ENCODE assay signal across 3 worm cellular contexts in the genomic region with DNA sequence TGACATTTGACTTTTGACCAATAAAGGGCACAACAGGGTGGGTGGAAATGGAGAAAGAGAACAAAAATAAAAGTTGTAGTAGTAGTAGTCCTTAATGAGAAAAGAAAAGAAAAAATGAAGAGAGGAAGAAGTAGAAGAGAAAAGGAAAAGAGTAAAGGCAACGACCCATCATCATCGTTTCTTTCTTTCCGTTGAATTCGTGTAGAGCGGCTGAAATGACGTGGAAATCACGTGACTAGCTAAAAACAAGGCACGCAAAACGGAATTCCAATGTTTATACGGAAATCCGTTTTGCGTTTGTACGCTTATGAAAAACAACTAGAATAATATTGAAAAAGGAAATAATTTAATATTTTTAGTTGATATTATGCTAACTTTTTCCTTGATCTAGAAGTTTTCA.
TF ChIP-seq lines count a peak whose summit lies in the region.

No protein-coding gene starts in this region.

TF ChIP-seq in whole organism, L1 larva, 84 proteins besides CTCF, POLR2A, EP300 and RAD21 (continued from another document and continues in another):
- no peak for TF ChIP-seq jun-1 (tag; optimal IDR thresholded peaks at IDR 0.05; lab: Kevin White, UChicago)
- no peak for TF ChIP-seq nhr-84 (tag; optimal IDR thresholded peaks at IDR 0.05; lab: Kevin White, UChicago)
- no peak for TF ChIP-seq tlp-1 (tag; optimal IDR thresholded peaks at IDR 0.05; lab: Kevin White, UChicago)
- TF ChIP-seq nhr-28 (tag; optimal IDR thresholded peaks at IDR 0.05; lab: Kevin White, UChicago): no peak
- peak; percentile 74 for TF ChIP-seq snu-23 (GFP tag; optimal IDR thresholded peaks at IDR 0.05; lab: Kevin White, UChicago)
- peak in 1 of 2 experiments; percentile 50 for TF ChIP-seq mdl-1 (tag; optimal IDR thresholded peaks at IDR 0.05; lab: Kevin White, UChicago)
- TF ChIP-seq pag-3 (tag; optimal IDR thresholded peaks at IDR 0.05; lab: Kevin White, UChicago; ENCODE audit: borderline replicate concordance, insufficient read depth): no peak
- TF ChIP-seq lin-15B (tag; optimal IDR thresholded peaks at IDR 0.05; lab: Kevin White, UChicago): no peak
- TF ChIP-seq blmp-1 (tag; optimal IDR thresholded peaks at IDR 0.05; lab: Kevin White, UChicago): peak; percentile 62
- peak; percentile 41 for TF ChIP-seq nhr-19 (GFP tag; conservative IDR thresholded peaks at IDR 0.05; lab: Robert Waterston, UW)
- no peak for TF ChIP-seq aly-2 (tag; optimal IDR thresholded peaks at IDR 0.05; lab: Kevin White, UChicago)
- peak; percentile 88 for TF ChIP-seq nhr-85 (tag; lab: Kevin White, UChicago)
- TF ChIP-seq nhr-47 (tag; optimal IDR thresholded peaks at IDR 0.05; lab: Kevin White, UChicago): peak; percentile 77
- TF ChIP-seq hlh-17 (GFP tag; optimal IDR thresholded peaks at IDR 0.05; lab: Kevin White, UChicago; ENCODE audit: borderline replicate concordance): no peak
- no peak for TF ChIP-seq rnt-1 (tag; optimal IDR thresholded peaks at IDR 0.05; lab: Kevin White, UChicago)
- no peak for TF ChIP-seq unc-30 (tag; optimal IDR thresholded peaks at IDR 0.05; lab: Kevin White, UChicago)
- no peak for TF ChIP-seq fkh-4 (tag; optimal IDR thresholded peaks at IDR 0.05; lab: Kevin White, UChicago; ENCODE audit: borderline replicate concordance)
- TF ChIP-seq C34B4.2 (tag; optimal IDR thresholded peaks at IDR 0.05; lab: Kevin White, UChicago): no peak
- no peak for TF ChIP-seq ceh-63 (GFP tag; optimal IDR thresholded peaks at IDR 0.05; lab: Kevin White, UChicago)
- peak in 1 of 2 experiments; percentile 18 for TF ChIP-seq efl-1 (optimal IDR thresholded peaks at IDR 0.05; lab: Kevin White, UChicago)
- TF ChIP-seq efl-1 (GFP tag; optimal IDR thresholded peaks at IDR 0.05 in 1 of 2; lab: Kevin White, UChicago): no peak
- TF ChIP-seq C16A3.4 (tag; optimal IDR thresholded peaks at IDR 0.05; lab: Kevin White, UChicago): no peak
- no peak for TF ChIP-seq unc-62 (GFP tag; optimal IDR thresholded peaks at IDR 0.05; lab: Kevin White, UChicago)
- no peak for TF ChIP-seq zip-4 (GFP tag; optimal IDR thresholded peaks at IDR 0.05; lab: Kevin White, UChicago)
- peak in 3 of 6 experiments; percentile 35 to 69 (median 40) for TF ChIP-seq elt-3 (tag; optimal IDR thresholded peaks at IDR 0.05; lab: Kevin White, UChicago)
- TF ChIP-seq lin-35 (GFP tag; optimal IDR thresholded peaks at IDR 0.05; lab: Kevin White, UChicago): peak; percentile 27 to 37
- TF ChIP-seq egl-27 (tag; optimal IDR thresholded peaks at IDR 0.05; lab: Kevin White, UChicago): no peak
- TF ChIP-seq aha-1 (tag; optimal IDR thresholded peaks at IDR 0.05; lab: Kevin White, UChicago): no peak
- no peak for TF ChIP-seq ceh-8 (GFP tag; optimal IDR thresholded peaks at IDR 0.05; lab: Kevin White, UChicago)
- no peak for TF ChIP-seq ceh-88 (GFP tag; IDR thresholded peaks at IDR 0.05; lab: Robert Waterston, UW)
- no peak for TF ChIP-seq nhr-237 (tag; optimal IDR thresholded peaks at IDR 0.05; lab: Kevin White, UChicago)
- no peak for TF ChIP-seq hpl-2 (GFP tag; optimal IDR thresholded peaks at IDR 0.05; lab: Kevin White, UChicago)
- TF ChIP-seq lir-3 (tag; optimal IDR thresholded peaks at IDR 0.05; lab: Kevin White, UChicago; ENCODE audit: poor library complexity): no peak
- peak; percentile 80 for TF ChIP-seq fkh-8 (tag; optimal IDR thresholded peaks at IDR 0.05; lab: Kevin White, UChicago)
- TF ChIP-seq nhr-90 (tag; optimal IDR thresholded peaks at IDR 0.05; lab: Kevin White, UChicago; ENCODE audit: poor library complexity): peak; percentile 56
- TF ChIP-seq nhr-77 (tag; optimal IDR thresholded peaks at IDR 0.05; lab: Kevin White, UChicago): no peak
- no peak for TF ChIP-seq nhr-11 (tag; optimal IDR thresholded peaks at IDR 0.05; lab: Kevin White, UChicago)
- peak; percentile 31 for TF ChIP-seq unc-86 (tag; optimal IDR thresholded peaks at IDR 0.05; lab: Kevin White, UChicago)
- TF ChIP-seq ces-1 (GFP tag; optimal IDR thresholded peaks at IDR 0.05; lab: Kevin White, UChicago): no peak
- TF ChIP-seq dsc-1 (tag; optimal IDR thresholded peaks at IDR 0.05; lab: Kevin White, UChicago): no peak
- peak; percentile 14 for TF ChIP-seq mep-1 (tag; optimal IDR thresholded peaks at IDR 0.05; lab: Kevin White, UChicago)
- no peak for TF ChIP-seq zag-1 (tag; optimal IDR thresholded peaks at IDR 0.05; lab: Kevin White, UChicago)
- TF ChIP-seq fos-1 (tag; optimal IDR thresholded peaks at IDR 0.05; lab: Kevin White, UChicago): no peak

TF ChIP-seq in whole organism, L2 larva, 48 proteins besides CTCF, POLR2A, EP300 and RAD21 (continued from another document):
- TF ChIP-seq unc-55 (GFP tag; optimal IDR thresholded peaks at IDR 0.05; lab: Kevin White, UChicago): peak; percentile 19
- TF ChIP-seq nhr-129 (tag; optimal IDR thresholded peaks at IDR 0.05; lab: Kevin White, UChicago): peak; percentile 45
- TF ChIP-seq elt-1 (tag; optimal IDR thresholded peaks at IDR 0.05; lab: Kevin White, UChicago): no peak
- TF ChIP-seq mdl-1 (tag; optimal IDR thresholded peaks at IDR 0.05; lab: Kevin White, UChicago): peak; percentile 19 to 40
- TF ChIP-seq blmp-1 (tag; optimal IDR thresholded peaks at IDR 0.05; lab: Kevin White, UChicago; ENCODE audit: insufficient read depth): peak; percentile 78
- peak in 1 of 2 experiments; percentile 48 for TF ChIP-seq lsy-2 (tag; optimal IDR thresholded peaks at IDR 0.05; lab: Kevin White, UChicago)
- peak; percentile 39 for TF ChIP-seq nhr-21 (tag; optimal IDR thresholded peaks at IDR 0.05; lab: Kevin White, UChicago)

TF ChIP-seq in whole organism, L4 larva, 104 proteins besides CTCF, POLR2A, EP300 and RAD21 (continued from another document):
- TF ChIP-seq Y75B8A.6 (GFP tag; IDR thresholded peaks at IDR 0.05; lab: Robert Waterston, UW): no peak
- no peak for TF ChIP-seq tag-97 (GFP tag; IDR thresholded peaks at IDR 0.05; lab: Robert Waterston, UW)
- peak; percentile 25 for TF ChIP-seq hlh-11 (tag; optimal IDR thresholded peaks at IDR 0.05; lab: Kevin White, UChicago)
- no peak for TF ChIP-seq T20F7.1 (GFP tag; optimal IDR thresholded peaks at IDR 0.05; lab: Kevin White, UChicago)
- no peak for TF ChIP-seq ceh-28 (tag; optimal IDR thresholded peaks at IDR 0.05; lab: Kevin White, UChicago)
- no peak for TF ChIP-seq rbr-2 (tag; optimal IDR thresholded peaks at IDR 0.05; lab: Kevin White, UChicago)
- TF ChIP-seq daf-12 (tag; optimal IDR thresholded peaks at IDR 0.05; lab: Kevin White, UChicago): no peak
- no peak for TF ChIP-seq lin-39 (tag; optimal IDR thresholded peaks at IDR 0.05; lab: Kevin White, UChicago)
